Fruit fly (Drosophila melanogaster): ENCODE measurements around the gene CG9372.

Gene CG9372

dm6 chr3L:19650588-19650987 lies 44.6 kb downstream of the CG9372 start:
- peak; percentile 66 for TF ChIP-seq Sp1 (GFP tag; optimal IDR thresholded peaks at IDR 0.05)
- TF ChIP-seq fru (GFP tag; optimal IDR thresholded peaks at IDR 0.05): no peak
- no peak for TF ChIP-seq sv (GFP tag; optimal IDR thresholded peaks at IDR 0.05)
- TF ChIP-seq Mio (GFP tag; optimal IDR thresholded peaks at IDR 0.05): no peak
- TF ChIP-seq Vsx2 (GFP tag; optimal IDR thresholded peaks at IDR 0.05; ENCODE audit: partially characterized antibody): no peak
- TF ChIP-seq jim (GFP tag; optimal IDR thresholded peaks at IDR 0.05): no peak

dm6 chr3L:19653470-19653869 lies 47.5 kb downstream of the CG9372 start:
- TF ChIP-seq Hr78 (GFP tag; optimal IDR thresholded peaks at IDR 0.05): no peak
- TF ChIP-seq dl (GFP tag; optimal IDR thresholded peaks at IDR 0.05; ENCODE audit: insufficient read depth in 1 of 2, partially characterized antibody in 2 of 2): no peak
- TF ChIP-seq GATAd (GFP tag; optimal IDR thresholded peaks at IDR 0.05): no peak
- no peak for TF ChIP-seq sage (GFP tag; optimal IDR thresholded peaks at IDR 0.05)
- TF ChIP-seq dsf (GFP tag; optimal IDR thresholded peaks at IDR 0.05; ENCODE audit: borderline replicate concordance): no peak
- no peak for TF ChIP-seq HLH106 (tag; optimal IDR thresholded peaks at IDR 0.05)
- TF ChIP-seq Abd-B (GFP tag; optimal IDR thresholded peaks at IDR 0.05): no peak
- no peak for TF ChIP-seq psq (GFP tag; optimal IDR thresholded peaks at IDR 0.05)
- no peak for TF ChIP-seq Myc (optimal IDR thresholded peaks at IDR 0.05)
- TF ChIP-seq fru (GFP tag; optimal IDR thresholded peaks at IDR 0.05): no peak
- no peak for TF ChIP-seq Sp1 (GFP tag; optimal IDR thresholded peaks at IDR 0.05)
- no peak for TF ChIP-seq br (GFP tag; optimal IDR thresholded peaks at IDR 0.05)
- TF ChIP-seq CG32264 (GFP tag; optimal IDR thresholded peaks at IDR 0.05): no peak
- TF ChIP-seq dmrt93B (GFP tag; optimal IDR thresholded peaks at IDR 0.05): no peak
- TF ChIP-seq brk (GFP tag; optimal IDR thresholded peaks at IDR 0.05): no peak
- TF ChIP-seq Rel (GFP tag; optimal IDR thresholded peaks at IDR 0.05): no peak
- TF ChIP-seq Rel (tag; optimal IDR thresholded peaks at IDR 0.05): no peak
- no peak for TF ChIP-seq OdsH (GFP tag; optimal IDR thresholded peaks at IDR 0.05)
- TF ChIP-seq Vsx2 (GFP tag; optimal IDR thresholded peaks at IDR 0.05; ENCODE audit: partially characterized antibody): no peak

dm6 chr3L:19655923-19656322 lies 49.9 kb downstream of the CG9372 start:
- TF ChIP-seq tai (GFP tag; optimal IDR thresholded peaks at IDR 0.05) (no peak), Abd-B (GFP tag; optimal IDR thresholded peaks at IDR 0.05) (no peak), Hnf4 (GFP tag; optimal IDR thresholded peaks at IDR 0.05) (no peak), pan (optimal IDR thresholded peaks at IDR 0.05) (no peak), Mio (GFP tag; optimal IDR thresholded peaks at IDR 0.05) (no peak), N (GFP tag; optimal IDR thresholded peaks at IDR 0.05) (no peak), CrebA (GFP tag; optimal IDR thresholded peaks at IDR 0.05; ENCODE audit: borderline replicate concordance) (no peak), Vsx2 (GFP tag; optimal IDR thresholded peaks at IDR 0.05; ENCODE audit: partially characterized antibody) (no peak), CG32264 (GFP tag; optimal IDR thresholded peaks at IDR 0.05) (no peak), Myc (optimal IDR thresholded peaks at IDR 0.05) (no peak), Rel (GFP tag; optimal IDR thresholded peaks at IDR 0.05) (no peak), Rel (tag; optimal IDR thresholded peaks at IDR 0.05) (no peak), br (GFP tag; optimal IDR thresholded peaks at IDR 0.05) (no peak)
